Worm (Caenorhabditis elegans) whole organism, L3 larva: ENCODE results near the gene C17C3.9.

ENCODE experiments used
- ceh-82 ChIP-seq: fragments of 150-350 bp; optimal IDR thresholded peaks from 2 replicates; lab custom pipeline; 2014; ENCODE audit warnings: missing biosample characterization, missing genetic modification characterization
- pqm-1 ChIP-seq: fragments of 150-350 bp; optimal IDR thresholded peaks from 2 replicates; lab custom pipeline; 2017; ENCODE audit warnings: missing biosample characterization, missing genetic modification characterization, inconsistent platforms
- zag-1 ChIP-seq: fragments of 150-350 bp; optimal IDR thresholded peaks from 2 replicates; lab custom pipeline; 2014; ENCODE audit warnings: missing biosample characterization, missing genetic modification characterization

DNA sequence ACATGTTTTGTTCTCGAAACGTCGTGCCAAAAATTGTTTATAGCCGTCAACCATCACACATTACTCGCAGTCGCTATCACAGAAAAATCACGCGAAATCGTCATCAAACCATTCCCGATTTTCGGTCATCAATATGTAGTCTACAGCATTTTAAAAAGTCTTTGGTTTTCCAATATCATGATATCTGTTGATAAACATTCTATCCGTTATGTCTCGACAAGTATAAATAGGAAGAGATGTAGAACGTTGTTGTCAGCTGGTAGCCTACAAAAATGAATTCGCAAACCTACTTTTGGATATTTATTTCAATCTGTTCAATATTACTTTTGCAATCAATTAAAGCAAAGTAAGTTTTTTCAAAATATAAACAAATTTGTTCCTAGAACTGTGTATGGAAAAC, 35.7 kb downstream of the C17C3.9 start, which contains the start of gene F12A10.1:
- TF ChIP-seq zag-1 (tag; lab: Kevin White, UChicago): no peak
- TF ChIP-seq pqm-1 (tag; lab: Kevin White, UChicago): no peak
- no peak for TF ChIP-seq ceh-82
